Fruit fly (Drosophila melanogaster): Measurements from ENCODE around the gene RhoL.

- TF ChIP-seq CG14711 (tag; optimal IDR thresholded peaks at IDR 0.05) (peak; percentile 80), CG7101 (tag; optimal IDR thresholded peaks at IDR 0.05) (peak; percentile 61), Hr96 (GFP tag; optimal IDR thresholded peaks at IDR 0.05) (no peak), CG5204 (GFP tag; optimal IDR thresholded peaks at IDR 0.05) (no peak), pad (GFP tag; optimal IDR thresholded peaks at IDR 0.05) (peak; percentile 45), CG11617 (GFP tag; optimal IDR thresholded peaks at IDR 0.05) (peak; percentile 73), Mnt (GFP tag; optimal IDR thresholded peaks at IDR 0.05) (peak; percentile 89), kay (GFP tag; ENCODE audit: borderline replicate concordance) (no peak), toe (GFP tag; optimal IDR thresholded peaks at IDR 0.05) (no peak), Crg-1 (GFP tag; optimal IDR thresholded peaks at IDR 0.05) (peak; percentile 37), CG1620 (GFP tag; optimal IDR thresholded peaks at IDR 0.05) (peak; percentile 86), cic (GFP tag; optimal IDR thresholded peaks at IDR 0.05) (peak; percentile 78)
Measured at dm6 chr3R:9515860-9516344, 13.5 kb upstream of the RhoL start, which contains the start of the genes mRpL47, CG8176 and Kdm3.
